Worm (Caenorhabditis elegans): ENCODE measurements around the gene F32D8.12.

F32D8.12 gene

DNA sequence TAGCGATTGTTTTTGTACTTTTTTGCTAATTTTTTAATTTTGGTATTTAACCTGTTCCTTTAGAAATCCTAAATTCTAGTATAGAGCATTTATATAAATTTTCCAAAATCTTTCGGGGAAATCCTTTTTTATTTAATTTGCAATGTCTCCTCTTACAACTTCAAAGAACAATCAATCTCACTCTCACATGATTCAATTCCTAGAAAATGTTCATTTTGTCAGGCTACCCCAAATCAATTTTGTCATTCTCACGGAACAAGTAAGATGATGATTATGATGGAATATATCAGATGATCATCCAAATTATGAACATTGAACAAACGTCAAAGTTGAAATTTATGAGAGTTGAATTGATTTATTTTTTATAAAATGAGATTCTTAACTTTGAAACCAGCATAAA is 46.5 kb upstream of the F32D8.12 start (continued):
- TF ChIP-seq fos-1 (tag; optimal IDR thresholded peaks at IDR 0.05) (no peak), F26F4.8 (GFP tag; conservative IDR thresholded peaks at IDR 0.05) (no peak)

DNA sequence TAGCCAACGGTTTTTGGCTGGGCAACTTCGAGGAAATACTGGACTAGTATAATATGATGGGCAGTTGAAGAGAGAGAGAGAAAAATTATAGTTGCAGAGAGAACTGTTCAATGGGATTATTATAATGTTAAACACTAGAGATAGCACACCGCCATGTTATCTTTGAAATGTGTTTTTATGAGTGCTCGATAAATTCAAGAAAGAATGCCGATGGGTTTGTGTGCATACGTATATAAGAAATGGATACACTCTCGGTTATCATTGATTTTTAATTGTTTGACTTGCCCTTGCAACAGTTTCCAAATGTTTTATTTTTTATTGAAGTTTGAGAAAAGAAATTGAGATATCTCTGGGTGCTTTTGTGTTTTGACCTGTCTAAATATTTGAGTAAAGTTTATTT is 45.9 kb upstream of the F32D8.12 start, which contains the start of gene F17C11.12:
Gene F17C11.12, minus strand, starts transcription at position 240 of the 400 bp plus-strand sequence.
- no peak for TF ChIP-seq mes-2 (tag; optimal IDR thresholded peaks at IDR 0.05; ENCODE audit: poor library complexity, severe bottlenecking)
- no peak for TF ChIP-seq T26A8.4 (GFP tag; IDR thresholded peaks at IDR 0.05)
- peak; percentile 89 for TF ChIP-seq php-3 (GFP tag; IDR thresholded peaks at IDR 0.05)
- TF ChIP-seq ztf-11 (tag; optimal IDR thresholded peaks at IDR 0.05) = no peak
- TF ChIP-seq daf-16 (GFP tag; optimal IDR thresholded peaks at IDR 0.05) = no peak
- peak; percentile 52 for TF ChIP-seq daf-16 (tag; optimal IDR thresholded peaks at IDR 0.05)
- TF ChIP-seq nhr-10 (tag; optimal IDR thresholded peaks at IDR 0.05) = peak; percentile 3
- peak; percentile 8 for TF ChIP-seq nhr-77 (tag; optimal IDR thresholded peaks at IDR 0.05)
- no peak for TF ChIP-seq F49E8.2 (tag; optimal IDR thresholded peaks at IDR 0.05; ENCODE audit: borderline replicate concordance)
- no peak for TF ChIP-seq nhr-48 (tag; optimal IDR thresholded peaks at IDR 0.05)
- TF ChIP-seq pqm-1 (tag; optimal IDR thresholded peaks at IDR 0.05) = peak; percentile 89
- TF ChIP-seq madf-5 (GFP tag; IDR thresholded peaks at IDR 0.05) = no peak
- no peak for TF ChIP-seq ceh-32 (tag; optimal IDR thresholded peaks at IDR 0.05; ENCODE audit: poor library complexity)
- peak; percentile 42 for TF ChIP-seq hlh-11 (tag; optimal IDR thresholded peaks at IDR 0.05)
- peak; percentile 74 for TF ChIP-seq dve-1 (tag; optimal IDR thresholded peaks at IDR 0.05; ENCODE audit: insufficient read depth)
- no peak for TF ChIP-seq saeg-2 (GFP tag; IDR thresholded peaks at IDR 0.05)
- peak; percentile 59 for TF ChIP-seq dmd-6 (GFP tag; IDR thresholded peaks at IDR 0.05)
- TF ChIP-seq nhr-28 (tag; optimal IDR thresholded peaks at IDR 0.05) = peak; percentile 84
- no peak for TF ChIP-seq set-16 (GFP tag; IDR thresholded peaks at IDR 0.05)
- no peak for TF ChIP-seq nhr-76 (tag; optimal IDR thresholded peaks at IDR 0.05)
- TF ChIP-seq nhr-6 (tag; optimal IDR thresholded peaks at IDR 0.05) = no peak
- no peak for TF ChIP-seq spr-1 (tag; optimal IDR thresholded peaks at IDR 0.05)
- no peak for TF ChIP-seq daf-12 (tag; optimal IDR thresholded peaks at IDR 0.05)
- no peak for TF ChIP-seq F37D6.2 (tag; optimal IDR thresholded peaks at IDR 0.05)
- TF ChIP-seq mdl-1 (tag; optimal IDR thresholded peaks at IDR 0.05) = no peak
- TF ChIP-seq dpl-1 (GFP tag; optimal IDR thresholded peaks at IDR 0.05) = no peak

DNA sequence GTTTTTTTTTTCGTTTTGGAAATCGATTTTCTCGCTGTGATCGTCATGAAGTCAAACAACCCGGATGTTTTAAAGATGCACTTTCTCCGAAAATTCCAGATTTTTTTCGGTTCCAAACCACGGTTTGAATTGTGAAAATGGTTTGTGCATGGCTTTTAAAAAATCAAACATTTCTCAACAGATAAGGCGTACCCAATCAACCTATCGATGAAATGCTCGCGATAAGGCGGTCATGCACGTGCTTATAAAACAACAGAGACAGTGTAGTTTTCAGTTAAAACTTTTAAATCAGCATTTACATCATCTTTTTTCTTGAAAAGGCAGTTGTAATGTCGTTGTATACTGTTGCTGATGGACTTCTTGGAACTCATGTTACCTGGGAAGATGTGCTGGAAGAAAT is 41.6 kb upstream of the F32D8.12 start, which contains the start of gene F58B4.5:
Gene F58B4.5, plus strand, starts transcription at position 283 of the 400 bp plus-strand sequence.
- TF ChIP-seq nhr-28 (tag; optimal IDR thresholded peaks at IDR 0.05) = peak; percentile 34
- TF ChIP-seq nhr-77 (tag; optimal IDR thresholded peaks at IDR 0.05) = no peak
- no peak for TF ChIP-seq spr-1 (tag; optimal IDR thresholded peaks at IDR 0.05)
- TF ChIP-seq nhr-102 (tag; optimal IDR thresholded peaks at IDR 0.05) = peak; percentile 3
- no peak for TF ChIP-seq lin-15B (tag; optimal IDR thresholded peaks at IDR 0.05)
- no peak for TF ChIP-seq dve-1 (tag; optimal IDR thresholded peaks at IDR 0.05; ENCODE audit: insufficient read depth)
- TF ChIP-seq daf-12 (tag; optimal IDR thresholded peaks at IDR 0.05) = no peak
- no peak for TF ChIP-seq lin-38 (GFP tag; IDR thresholded peaks at IDR 0.05)
- TF ChIP-seq hlh-11 (tag; optimal IDR thresholded peaks at IDR 0.05) = peak; percentile 73
- TF ChIP-seq Y48G9A.11 (GFP tag; IDR thresholded peaks at IDR 0.05) = no peak
- no peak for TF ChIP-seq gei-8 (GFP tag; optimal IDR thresholded peaks at IDR 0.05)
- peak; percentile 7 for TF ChIP-seq nhr-48 (tag; optimal IDR thresholded peaks at IDR 0.05)
- TF ChIP-seq ceh-44 (GFP tag; IDR thresholded peaks at IDR 0.05) = no peak
- TF ChIP-seq ztf-7 (tag; optimal IDR thresholded peaks at IDR 0.05) = no peak
- TF ChIP-seq tra-1 (GFP tag; IDR thresholded peaks at IDR 0.05) = no peak
- no peak for TF ChIP-seq daf-16 (GFP tag; optimal IDR thresholded peaks at IDR 0.05)
- peak; percentile 49 for TF ChIP-seq daf-16 (tag; optimal IDR thresholded peaks at IDR 0.05)
- peak; percentile 32 for TF ChIP-seq mxl-3 (GFP tag; optimal IDR thresholded peaks at IDR 0.05)
- TF ChIP-seq cey-2 (tag; optimal IDR thresholded peaks at IDR 0.05; ENCODE audit: borderline replicate concordance, insufficient read depth) = no peak
- TF ChIP-seq dmd-6 (GFP tag; IDR thresholded peaks at IDR 0.05) = peak; percentile 89
- no peak for TF ChIP-seq dmd-8 (GFP tag; IDR thresholded peaks at IDR 0.05)
- peak; percentile 17 for TF ChIP-seq hlh-30 (tag; optimal IDR thresholded peaks at IDR 0.05; ENCODE audit: insufficient read depth)
- no peak for TF ChIP-seq madf-9 (GFP tag; conservative IDR thresholded peaks at IDR 0.05)
- TF ChIP-seq pqm-1 (tag; optimal IDR thresholded peaks at IDR 0.05) = peak; percentile 89
- no peak for TF ChIP-seq F26F4.8 (GFP tag; conservative IDR thresholded peaks at IDR 0.05)
- TF ChIP-seq T20F7.1 (GFP tag; optimal IDR thresholded peaks at IDR 0.05) = peak; percentile 14
- peak in 1 of 2 experiments; percentile 57 for TF ChIP-seq mdl-1 (tag; optimal IDR thresholded peaks at IDR 0.05)
- peak; percentile 61 for TF ChIP-seq aha-1 (tag)
- TF ChIP-seq nhr-41 (GFP tag; IDR thresholded peaks at IDR 0.05) = no peak
- no peak for TF ChIP-seq unc-130 (GFP tag; optimal IDR thresholded peaks at IDR 0.05)
